Worm (Caenorhabditis elegans) whole organism, L3 larva: ENCODE data around the gene srxa-8.

ENCODE experiments used
- hmg-11 ChIP-seq: sonication (generic microtip); optimal IDR thresholded peaks from 2 replicates; lab custom pipeline; 2016; ENCODE audit warnings: missing genetic modification characterization, missing compliant biosample characterization
- unc-39 ChIP-seq: sonication (generic microtip); optimal IDR thresholded peaks from 4 replicates; lab custom pipeline; 2017; ENCODE audit warnings: missing biosample characterization, missing genetic modification characterization

DNA sequence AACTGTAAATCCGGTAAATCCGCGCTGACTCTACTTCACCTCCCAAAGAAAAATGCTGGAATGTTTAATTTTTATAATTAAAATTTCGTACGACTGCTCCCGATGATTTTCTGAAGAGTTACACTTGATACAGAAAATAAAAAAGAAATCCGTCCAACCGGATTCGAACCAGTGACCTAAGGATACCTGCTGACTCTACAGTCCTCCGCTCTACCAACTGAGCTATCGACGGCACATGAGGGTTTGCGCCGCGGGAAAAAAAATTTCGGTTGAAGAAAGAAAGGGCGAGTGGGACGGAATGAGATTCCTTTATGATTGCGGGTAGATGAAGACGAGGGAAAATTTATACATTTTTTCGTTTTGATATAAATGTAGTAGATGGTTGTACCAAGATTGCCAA, 24.0 kb downstream of the srxa-8 start:
- TF ChIP-seq unc-39 (tag; lab: Kevin White, UChicago), result no peak
- TF ChIP-seq hmg-11, result no peak
